Worm (Caenorhabditis elegans) whole organism, late embryonic: Measurements from ENCODE around the gene C50B8.6.

Experiments
- C08G9.2 ChIP-seq: sonication (generic microtip); optimal IDR thresholded peaks from 2 replicates; lab custom pipeline; 2016; ENCODE audit warnings: mild to moderate bottlenecking, missing genetic modification characterization, moderate library complexity, missing compliant biosample characterization
- C38D4.7 ChIP-seq: fragments of 200-800 bp; sonication (Bioruptor generic); optimal IDR thresholded peaks from 2 replicates; lab custom pipeline; 2018; ENCODE audit warnings: mild to moderate bottlenecking, missing genetic modification characterization, moderate library complexity, missing compliant biosample characterization
- K09A11.1 ChIP-seq: sonication (generic microtip); optimal IDR thresholded peaks from 2 replicates; lab custom pipeline; 2017; ENCODE audit warnings: antibody characterized with exemption, mild to moderate bottlenecking, missing genetic modification characterization, missing compliant biosample characterization; ENCODE audit not compliant: insufficient read depth
- Y22D7AL.16 ChIP-seq: sonication (generic microtip); optimal IDR thresholded peaks from 2 replicates; lab custom pipeline; 2016; ENCODE audit warnings: missing genetic modification characterization, missing compliant biosample characterization
- ceh-19 ChIP-seq: fragments of 200-800 bp; sonication (Bioruptor generic); optimal IDR thresholded peaks from 2 replicates; lab custom pipeline; 2018; ENCODE audit warnings: mild to moderate bottlenecking, missing genetic modification characterization, missing compliant biosample characterization
- ceh-22 ChIP-seq: sonication (generic microtip); optimal IDR thresholded peaks from 2 replicates; lab custom pipeline; 2017; ENCODE audit warnings: missing biosample characterization, missing genetic modification characterization
- ceh-24 ChIP-seq: sonication (generic microtip); optimal IDR thresholded peaks from 2 replicates; lab custom pipeline; 2016; ENCODE audit warnings: mild to moderate bottlenecking, missing genetic modification characterization, missing compliant biosample characterization
- ceh-31 ChIP-seq: sonication (generic microtip); optimal IDR thresholded peaks from 2 replicates; lab custom pipeline; 2016; ENCODE audit warnings: missing genetic modification characterization, missing compliant biosample characterization
- ceh-34 ChIP-seq: sonication (generic microtip); optimal IDR thresholded peaks from 2 replicates; lab custom pipeline; 2016; ENCODE audit warnings: mild to moderate bottlenecking, missing genetic modification characterization, missing compliant biosample characterization
- ceh-45 ChIP-seq: fragments of 200-800 bp; sonication (Bioruptor generic); IDR thresholded peaks from 2 replicates; pipeline ENCODE4 v1.3.6; 2022; ENCODE audit warnings: missing genetic modification reagents, missing genetic modification characterization, missing compliant biosample characterization
- ceh-48 ChIP-seq: sonication (generic microtip); optimal IDR thresholded peaks from 2 replicates; lab custom pipeline; 2016; ENCODE audit warnings: missing genetic modification characterization, inconsistent platforms, missing compliant biosample characterization
- ceh-9 ChIP-seq: sonication (generic microtip); optimal IDR thresholded peaks from 2 replicates; lab custom pipeline; 2016; ENCODE audit warnings: mild to moderate bottlenecking, missing genetic modification characterization, inconsistent platforms, missing compliant biosample characterization
- che-1 ChIP-seq: sonication (generic microtip); optimal IDR thresholded peaks from 2 replicates; lab custom pipeline; 2016; ENCODE audit warnings: mild to moderate bottlenecking, missing genetic modification characterization, missing compliant biosample characterization
- eyg-1 ChIP-seq: sonication (generic microtip); optimal IDR thresholded peaks from 2 replicates; lab custom pipeline; 2016; ENCODE audit warnings: missing genotype, missing genetic modification characterization, missing compliant biosample characterization
- fax-1 ChIP-seq: sonication (generic microtip); optimal IDR thresholded peaks from 2 replicates; lab custom pipeline; 2016; ENCODE audit warnings: missing genotype, missing genetic modification characterization, missing compliant biosample characterization
- fkh-6 ChIP-seq: sonication (generic microtip); optimal IDR thresholded peaks from 2 replicates; lab custom pipeline; 2016; ENCODE audit warnings: missing genetic modification characterization, missing compliant biosample characterization
- gmeb-2 ChIP-seq: sonication (generic microtip); optimal IDR thresholded peaks from 2 replicates; lab custom pipeline; 2016; ENCODE audit warnings: missing genetic modification characterization, inconsistent platforms, missing compliant biosample characterization
- hlh-13 ChIP-seq: fragments of 200-800 bp; sonication (Bioruptor generic); optimal IDR thresholded peaks from 2 replicates; lab custom pipeline; 2018; ENCODE audit warnings: mild to moderate bottlenecking, missing genetic modification characterization, missing compliant biosample characterization
- hlh-30 ChIP-seq: sonication (generic microtip); optimal IDR thresholded peaks from 2 replicates; lab custom pipeline; 2017; ENCODE audit warnings: antibody characterized with exemption, missing genetic modification characterization, missing compliant biosample characterization; ENCODE audit not compliant: insufficient read depth
- hlh-6 ChIP-seq: sonication (generic microtip); optimal IDR thresholded peaks from 2 replicates; lab custom pipeline; 2016; ENCODE audit warnings: missing genotype, missing genetic modification characterization, missing compliant biosample characterization
- hlh-8 ChIP-seq: sonication (generic microtip); optimal IDR thresholded peaks from 2 replicates; lab custom pipeline; 2016; ENCODE audit warnings: missing genotype, missing genetic modification characterization, missing compliant biosample characterization
- nfya-1 ChIP-seq: sonication (generic microtip); optimal IDR thresholded peaks from 2 replicates; lab custom pipeline; 2017; ENCODE audit warnings: missing genetic modification characterization, mild to moderate bottlenecking, missing compliant biosample characterization, antibody characterized with exemption, moderate library complexity
- nhr-232 ChIP-seq: sonication (generic microtip); optimal IDR thresholded peaks from 2 replicates; lab custom pipeline; 2016; ENCODE audit warnings: missing genetic modification characterization, missing compliant biosample characterization
- npax-4 ChIP-seq: sonication (generic microtip); optimal IDR thresholded peaks from 2 replicates; lab custom pipeline; 2016; ENCODE audit warnings: missing genetic modification characterization, missing compliant biosample characterization
- odd-2 ChIP-seq: sonication (generic microtip); optimal IDR thresholded peaks from 2 replicates; lab custom pipeline; 2017; ENCODE audit warnings: antibody characterized with exemption, mild to moderate bottlenecking, missing genetic modification characterization, missing compliant biosample characterization
- pag-3 ChIP-seq: sonication (generic microtip); optimal IDR thresholded peaks from 2 replicates; lab custom pipeline; 2016; ENCODE audit warnings: missing compliant biosample characterization, missing genetic modification characterization, borderline replicate concordance
- pax-1 ChIP-seq: fragments of 150-350 bp; optimal IDR thresholded peaks from 2 replicates; lab custom pipeline; 2014; ENCODE audit warnings: missing biosample characterization, missing genetic modification characterization
- pha-2 ChIP-seq: sonication (generic microtip); optimal IDR thresholded peaks from 2 replicates; lab custom pipeline; 2017; ENCODE audit warnings: mild to moderate bottlenecking, missing genetic modification characterization, missing compliant biosample characterization
- pha-4 ChIP-seq: fragments of 150-350 bp; optimal IDR thresholded peaks from 2 replicates; lab custom pipeline; 2018; ENCODE audit warnings: missing biosample characterization, missing genetic modification reagents, missing genetic modification characterization
- pqm-1 ChIP-seq: sonication (generic microtip); optimal IDR thresholded peaks from 2 replicates; lab custom pipeline; 2016; ENCODE audit warnings: missing genetic modification characterization, missing compliant biosample characterization
- pros-1 ChIP-seq: fragments of 150-350 bp; optimal IDR thresholded peaks from 2 replicates; lab custom pipeline; 2014; ENCODE audit warnings: missing biosample characterization, missing genetic modification reagents, missing genetic modification characterization
- rnt-1 ChIP-seq: sonication (generic microtip); optimal IDR thresholded peaks from 2 replicates; lab custom pipeline; 2016; ENCODE audit warnings: missing genetic modification characterization, missing compliant biosample characterization
- sox-2 ChIP-seq: fragments of 200-800 bp; sonication (Bioruptor generic); IDR thresholded peaks from 2 replicates; pipeline ENCODE4 v1.3.6; 2022; ENCODE audit warnings: missing genetic modification reagents, missing genetic modification characterization, missing compliant biosample characterization
- syd-9 ChIP-seq: sonication (generic microtip); optimal IDR thresholded peaks from 2 replicates; lab custom pipeline; 2016; ENCODE audit warnings: mild to moderate bottlenecking, missing genetic modification characterization, moderate library complexity, missing compliant biosample characterization
- tbx-2 ChIP-seq: sonication (generic microtip); optimal IDR thresholded peaks from 2 replicates; lab custom pipeline; 2016; ENCODE audit warnings: missing genetic modification characterization, missing compliant biosample characterization
- tbx-7 ChIP-seq: sonication (generic microtip); optimal IDR thresholded peaks from 2 replicates; lab custom pipeline; 2016; ENCODE audit warnings: missing genotype, missing genetic modification characterization, missing compliant biosample characterization
- unc-42 ChIP-seq: sonication (generic microtip); optimal IDR thresholded peaks from 2 replicates; lab custom pipeline; 2016; ENCODE audit warnings: missing genotype, missing genetic modification characterization, missing compliant biosample characterization
- unc-55 ChIP-seq: sonication (generic microtip); optimal IDR thresholded peaks from 2 replicates; lab custom pipeline; 2017; ENCODE audit warnings: missing biosample characterization, missing genetic modification reagents, missing genetic modification characterization
- unc-86 ChIP-seq: sonication (generic microtip); optimal IDR thresholded peaks from 2 replicates; lab custom pipeline; 2016; ENCODE audit warnings: missing genetic modification characterization, missing compliant biosample characterization
- ztf-16 ChIP-seq: sonication (generic microtip); optimal IDR thresholded peaks from 2 replicates; lab custom pipeline; 2017; ENCODE audit warnings: missing genetic modification characterization, missing compliant biosample characterization

C50B8.6 gene

DNA sequence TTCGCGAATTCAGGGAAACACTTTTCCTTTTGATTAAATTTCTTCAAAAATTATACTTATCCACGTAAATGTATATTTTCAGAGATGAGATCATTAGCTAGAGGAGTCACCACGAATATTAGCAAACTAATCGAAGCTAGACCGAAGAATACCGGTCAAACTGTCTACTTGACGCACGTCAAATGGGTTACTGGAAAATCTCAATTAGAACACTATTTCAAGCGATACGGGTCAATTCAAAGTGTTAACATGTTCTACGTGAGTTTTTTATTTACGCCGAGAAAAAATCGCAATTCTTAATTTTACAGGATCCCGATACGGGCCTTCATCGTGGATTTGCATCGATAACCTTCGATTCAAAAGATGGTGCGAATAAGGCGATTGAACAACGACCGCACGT is 13.0 kb upstream of the C50B8.6 start, which contains the start of gene slrp-1:
slrp-1 (plus strand) TSS at position 83 of the 400 bp plus-strand sequence.
- TF ChIP-seq pha-4 (no peak), rnt-1 (tag; lab: Kevin White, UChicago) (no peak), ceh-22 (tag; lab: Kevin White, UChicago) (no peak), hlh-13 (GFP tag; lab: Kevin White, UChicago) (no peak), ceh-24 (tag; lab: Kevin White, UChicago) (no peak), pha-2 (tag; lab: Kevin White, UChicago) (no peak), syd-9 (tag; lab: Kevin White, UChicago) (no peak), C38D4.7 (GFP tag; lab: Kevin White, UChicago) (no peak), che-1 (no peak), pax-1 (tag; lab: Kevin White, UChicago) (no peak), ceh-9 (tag; lab: Kevin White, UChicago) (no peak), pqm-1 (no peak), pros-1 (no peak), odd-2 (no peak), npax-4 (no peak), sox-2 (GFP tag; lab: Robert Waterston, UW) (no peak), C08G9.2 (tag; lab: Kevin White, UChicago) (no peak)

DNA sequence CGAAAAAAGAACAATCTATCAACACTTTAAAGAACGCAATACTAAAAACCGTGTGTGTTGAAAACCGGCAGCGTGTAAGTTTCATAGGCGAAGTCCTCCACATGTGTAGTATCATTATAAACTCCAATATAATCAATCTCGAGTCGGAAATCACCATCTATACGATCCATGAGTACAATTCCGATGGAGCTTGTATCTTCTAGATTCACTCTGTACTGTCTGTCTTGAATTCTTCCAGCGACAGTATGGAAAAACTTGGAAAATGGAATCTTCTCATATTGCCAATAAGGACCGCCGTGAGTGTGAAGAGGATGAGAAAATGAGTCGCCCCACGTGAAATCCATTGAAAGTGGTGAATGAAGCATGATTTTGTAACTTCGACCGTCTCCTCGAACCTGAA is 11.8 kb upstream of the C50B8.6 start:
- TF ChIP-seq pag-3 (tag; lab: Kevin White, UChicago) (no peak), Y22D7AL.16 (no peak), fax-1 (no peak), eyg-1 (tag; lab: Kevin White, UChicago) (no peak), ceh-45 (GFP tag; lab: Robert Waterston, UW) (no peak), gmeb-2 (tag; lab: Kevin White, UChicago) (no peak), unc-42 (tag; lab: Kevin White, UChicago) (no peak), hlh-6 (tag; lab: Kevin White, UChicago) (no peak), ceh-24 (tag; lab: Kevin White, UChicago) (no peak), pha-4 (no peak), fkh-6 (tag; lab: Kevin White, UChicago) (no peak), hlh-30 (no peak)

DNA sequence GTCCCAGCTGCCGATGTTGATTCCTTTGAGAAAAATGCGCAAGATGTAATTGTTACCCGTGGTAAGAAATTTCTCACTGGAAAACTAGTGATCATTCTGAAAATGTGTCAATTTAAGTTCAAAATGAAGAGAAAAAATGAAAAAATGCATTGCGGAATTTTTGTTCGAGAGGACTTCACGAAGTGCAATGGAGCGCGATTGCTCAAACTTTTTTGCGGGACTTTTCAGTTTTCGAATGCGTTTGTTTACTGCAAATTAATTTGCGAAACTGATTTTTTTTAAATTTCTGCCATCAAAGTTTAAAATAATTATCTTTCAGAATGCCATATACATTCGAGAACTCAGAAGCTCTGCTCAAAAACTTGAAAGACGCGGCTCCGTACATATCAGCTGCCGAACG is 10.2 kb upstream of the C50B8.6 start, which contains the start of the genes nuaf-1 and bir-2:
nuaf-1 (minus strand) TSS at position 98 of the 400 bp plus-strand sequence.
bir-2 (plus strand) TSS at position 318 of the 400 bp plus-strand sequence.
- no peak for TF ChIP-seq nhr-232
- peak; percentile 11 for TF ChIP-seq ceh-31 (tag; lab: Kevin White, UChicago)
- no peak for TF ChIP-seq pros-1

DNA sequence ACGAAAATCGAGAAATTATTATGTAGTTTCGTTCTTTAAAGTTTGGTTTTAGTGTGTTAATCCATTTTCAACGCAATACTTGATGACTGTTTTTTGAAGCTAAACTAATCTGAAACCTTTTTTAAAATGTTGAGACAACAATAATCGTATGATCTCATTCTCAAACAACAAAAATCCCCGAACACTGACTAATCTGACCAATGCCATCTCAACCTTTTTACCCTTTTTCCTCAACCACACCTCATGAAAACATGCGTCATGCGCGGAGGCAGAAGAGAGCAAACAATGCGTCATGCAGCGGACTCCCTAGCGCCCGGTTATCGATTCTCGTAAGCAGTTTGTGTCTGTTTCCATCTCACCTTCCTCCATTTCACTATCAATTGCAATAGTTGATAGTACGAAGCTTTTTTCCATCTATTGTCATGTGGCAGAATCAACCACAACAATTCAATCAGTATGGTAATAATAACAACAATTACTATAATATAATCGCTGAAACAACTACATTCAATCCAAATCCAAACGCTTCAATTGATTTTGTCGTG is 7.0 kb upstream of the C50B8.6 start, which contains the start of gene C50B8.4:
C50B8.4 (plus strand) TSS at position 299 of the 545 bp plus-strand sequence.
- TF ChIP-seq pha-4 (no peak), ceh-48 (peak; percentile 1), unc-55 (GFP tag; lab: Kevin White, UChicago) (no peak), nfya-1 (tag; lab: Kevin White, UChicago) (no peak)
- TF ChIP-seq, all 69 proteins: peak for 1

DNA sequence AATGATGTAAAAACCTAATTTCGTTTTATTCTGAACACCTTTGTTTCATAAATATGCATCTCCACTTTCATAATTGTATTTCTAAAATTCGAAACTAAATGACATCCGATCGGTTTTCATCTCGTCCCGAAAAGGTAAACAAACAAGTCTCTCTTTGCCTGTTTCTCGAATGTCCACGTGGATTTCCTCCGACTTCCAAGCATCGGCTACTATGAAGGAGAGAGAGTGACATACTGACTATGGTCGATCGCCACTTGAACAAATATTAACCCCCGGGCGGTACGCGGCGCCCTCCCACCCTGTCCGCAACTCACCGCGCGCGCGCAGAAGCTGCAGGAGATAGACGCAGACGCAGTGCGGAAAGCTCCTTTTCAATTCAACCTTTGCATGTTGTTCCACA is 2.9 kb upstream of the C50B8.6 start:
- TF ChIP-seq tbx-7 (no peak), ceh-34 (peak; percentile 67), hlh-8 (tag; lab: Kevin White, UChicago) (no peak), tbx-2 (tag; lab: Kevin White, UChicago) (peak; percentile 13), hlh-6 (tag; lab: Kevin White, UChicago) (no peak), K09A11.1 (tag; lab: Kevin White, UChicago) (no peak), pros-1 (no peak), hlh-30 (no peak), fax-1 (no peak), ceh-19 (GFP tag; lab: Kevin White, UChicago) (peak; percentile 70), unc-86 (no peak), pha-2 (tag; lab: Kevin White, UChicago) (peak; percentile 36), ztf-16 (tag; lab: Kevin White, UChicago) (no peak), unc-42 (tag; lab: Kevin White, UChicago) (no peak), gmeb-2 (tag; lab: Kevin White, UChicago) (no peak)
